Worm (Caenorhabditis elegans): ENCODE data around the gene F23F12.3.

DNA sequence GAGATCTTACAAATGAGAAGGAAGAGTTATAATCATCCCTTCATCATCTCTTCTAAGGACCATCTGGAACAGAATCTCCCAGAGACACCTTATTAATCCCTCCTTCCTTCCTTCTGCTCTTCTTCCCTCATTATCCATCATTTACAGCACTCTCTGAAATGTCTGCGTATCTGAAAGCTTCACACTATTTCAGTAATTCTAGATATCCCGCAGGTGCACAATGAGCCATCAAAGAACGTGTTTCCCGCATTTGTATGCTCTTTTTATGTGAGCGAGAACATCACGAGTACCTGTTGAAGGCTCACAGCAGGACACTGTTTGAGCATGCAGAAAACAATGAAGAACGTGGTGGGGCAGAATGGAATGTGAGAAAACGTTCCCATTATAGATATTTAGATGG lies 23.9 kb upstream of the F23F12.3 start:
- TF ChIP-seq ceh-58 (GFP tag; IDR thresholded peaks at IDR 0.05), result no peak
- TF ChIP-seq snpc-4 (GFP tag; optimal IDR thresholded peaks at IDR 0.05), result no peak
- no peak for TF ChIP-seq snpc-4 (tag; optimal IDR thresholded peaks at IDR 0.05)
- TF ChIP-seq F49E8.2 (tag; optimal IDR thresholded peaks at IDR 0.05; ENCODE audit: insufficient read depth), result no peak
